Worm (Caenorhabditis elegans): ENCODE results near the gene C50C3.12.

Gene C50C3.12

ce11 chrIII:8201760-8202159 is 25.4 kb downstream of the C50C3.12 start:
- TF ChIP-seq ref-2 (tag; optimal IDR thresholded peaks at IDR 0.05) (no peak), hlh-30 (tag; optimal IDR thresholded peaks at IDR 0.05; ENCODE audit: insufficient read depth) (peak; percentile 60), ceh-18 (tag; optimal IDR thresholded peaks at IDR 0.05) (peak; percentile 68), elt-2 (tag; optimal IDR thresholded peaks at IDR 0.05) (no peak), unc-42 (tag; optimal IDR thresholded peaks at IDR 0.05) (peak; percentile 83), ceh-14 (tag; optimal IDR thresholded peaks at IDR 0.05) (peak; percentile 33), zip-5 (tag; optimal IDR thresholded peaks at IDR 0.05) (no peak), ceh-48 (tag; optimal IDR thresholded peaks at IDR 0.05) (peak; percentile 78), pha-4 (tag; optimal IDR thresholded peaks at IDR 0.05) (no peak), pha-2 (tag; optimal IDR thresholded peaks at IDR 0.05) (no peak), nhr-232 (tag; optimal IDR thresholded peaks at IDR 0.05) (no peak), pros-1 (tag; optimal IDR thresholded peaks at IDR 0.05) (no peak), C38D4.7 (GFP tag; optimal IDR thresholded peaks at IDR 0.05) (no peak), ceh-34 (tag; optimal IDR thresholded peaks at IDR 0.05) (peak; percentile 63), nfya-1 (tag; optimal IDR thresholded peaks at IDR 0.05) (peak; percentile 51), pat-9 (tag; optimal IDR thresholded peaks at IDR 0.05) (no peak), pqm-1 (tag; optimal IDR thresholded peaks at IDR 0.05) (no peak), F13H6.1 (tag; optimal IDR thresholded peaks at IDR 0.05) (no peak), ceh-19 (GFP tag; optimal IDR thresholded peaks at IDR 0.05) (peak; percentile 33), ceh-31 (tag; optimal IDR thresholded peaks at IDR 0.05) (peak; percentile 78), sdc-2 (tag; optimal IDR thresholded peaks at IDR 0.05) (peak; percentile 42), unc-55 (GFP tag; optimal IDR thresholded peaks at IDR 0.05) (peak; percentile 51), rnt-1 (tag; optimal IDR thresholded peaks at IDR 0.05) (peak; percentile 18)

ce11 chrIII:8202754-8203153 is 26.4 kb downstream of the C50C3.12 start, which contains the start of gene snb-5:
TSS of gene snb-5 (plus strand) at chrIII:8203054.
- TF ChIP-seq unc-3 (GFP tag; conservative IDR thresholded peaks at IDR 0.05) (no peak), unc-3 (tag; optimal IDR thresholded peaks at IDR 0.05) (no peak), ahr-1 (tag; optimal IDR thresholded peaks at IDR 0.05) (no peak), elt-4 (tag; optimal IDR thresholded peaks at IDR 0.05) (no peak), pha-4 (tag; optimal IDR thresholded peaks at IDR 0.05) (no peak), sdc-2 (tag; optimal IDR thresholded peaks at IDR 0.05) (no peak), ceh-48 (tag; optimal IDR thresholded peaks at IDR 0.05) (no peak), fkh-6 (tag; optimal IDR thresholded peaks at IDR 0.05) (no peak), elt-2 (tag; optimal IDR thresholded peaks at IDR 0.05) (no peak), pax-1 (tag; optimal IDR thresholded peaks at IDR 0.05) (no peak), gmeb-2 (tag; optimal IDR thresholded peaks at IDR 0.05) (no peak), eyg-1 (tag; optimal IDR thresholded peaks at IDR 0.05) (no peak), ceh-19 (GFP tag; optimal IDR thresholded peaks at IDR 0.05) (no peak)

ce11 chrIII:8209775-8210174 is 33.4 kb downstream of the C50C3.12 start, which contains the start of gene C30A5.10:
TSS of gene C30A5.10 (minus strand) at chrIII:8209875.
- TF ChIP-seq eyg-1 (tag; optimal IDR thresholded peaks at IDR 0.05) (no peak), unc-86 (tag; optimal IDR thresholded peaks at IDR 0.05) (no peak), fkh-10 (GFP tag; optimal IDR thresholded peaks at IDR 0.05) (no peak), ztf-16 (tag; optimal IDR thresholded peaks at IDR 0.05) (no peak), elt-2 (tag; optimal IDR thresholded peaks at IDR 0.05) (no peak), pag-3 (tag; optimal IDR thresholded peaks at IDR 0.05; ENCODE audit: borderline replicate concordance) (no peak), ceh-34 (tag; optimal IDR thresholded peaks at IDR 0.05) (no peak), mec-3 (tag; optimal IDR thresholded peaks at IDR 0.05; ENCODE audit: borderline replicate concordance) (no peak), ceh-19 (GFP tag; optimal IDR thresholded peaks at IDR 0.05) (no peak), pha-4 (tag; optimal IDR thresholded peaks at IDR 0.05) (no peak), ceh-18 (tag; optimal IDR thresholded peaks at IDR 0.05) (no peak), C08G9.2 (tag; optimal IDR thresholded peaks at IDR 0.05) (no peak), K09A11.1 (tag; optimal IDR thresholded peaks at IDR 0.05; ENCODE audit: insufficient read depth) (no peak), ahr-1 (tag; optimal IDR thresholded peaks at IDR 0.05) (no peak), sdc-2 (tag; optimal IDR thresholded peaks at IDR 0.05) (no peak), unc-3 (GFP tag; conservative IDR thresholded peaks at IDR 0.05) (no peak), unc-3 (tag; optimal IDR thresholded peaks at IDR 0.05) (no peak), odd-2 (tag; optimal IDR thresholded peaks at IDR 0.05) (no peak), dmd-4 (tag; optimal IDR thresholded peaks at IDR 0.05; ENCODE audit: borderline replicate concordance) (no peak), K02D7.2 (tag; optimal IDR thresholded peaks at IDR 0.05) (no peak)

Data from whole organism, late embryonic.